Fruit fly (Drosophila melanogaster) ovary, adult (tissue): ENCODE data around the gene ATPsynCF6L.

Experiments used
- CG17801 ChIP-seq: fragments of 200-800 bp; optimal IDR thresholded peaks from 2 replicates; lab custom pipeline; 2019; ENCODE audit warnings: missing biosample characterization, mild to moderate bottlenecking, missing genetic modification characterization, moderate library complexity; ENCODE audit not compliant: partially characterized antibody

Gene ATPsynCF6L

dm6 chr3L:5012033-5012432, at the start of gene ATPsynCF6L:
Gene ATPsynCF6L, minus strand, starts transcription at chr3L:5012133.
- TF ChIP-seq CG17801, result no peak

dm6 chr3L:5017521-5017920, 5.6 kb upstream of the ATPsynCF6L start:
- TF ChIP-seq CG17801, result no peak

dm6 chr3L:4999447-5000226, 12.3 kb downstream of the ATPsynCF6L start:
- no peak for TF ChIP-seq CG17801

dm6 chr3L:4996777-4997176, 15.2 kb downstream of the ATPsynCF6L start, which contains the start of gene t-Grip128:
Gene t-Grip128, minus strand, starts transcription at chr3L:4996877.
- TF ChIP-seq CG17801, result no peak

- no peak for TF ChIP-seq CG17801
Measured at dm6 chr3L:4992126-4992525, 19.8 kb downstream of the ATPsynCF6L start.

- no peak for TF ChIP-seq CG17801
Measured at dm6 chr3L:4980669-4981068, 31.3 kb downstream of the ATPsynCF6L start, which contains the start of gene CG17030. Gene CG17030, minus strand, starts transcription at chr3L:4980769.

dm6 chr3L:4978945-4979344, 33.0 kb downstream of the ATPsynCF6L start:
- no peak for TF ChIP-seq CG17801

- no peak for TF ChIP-seq CG17801
Measured at dm6 chr3L:4978041-4978440, 33.9 kb downstream of the ATPsynCF6L start.

dm6 chr3L:4976059-4976823, 35.7 kb downstream of the ATPsynCF6L start:
- TF ChIP-seq CG17801, result no peak

- TF ChIP-seq CG17801, result no peak
Measured at dm6 chr3L:4969328-4969727, 42.6 kb downstream of the ATPsynCF6L start.

dm6 chr3L:4966749-4967148, 45.2 kb downstream of the ATPsynCF6L start:
- no peak for TF ChIP-seq CG17801
